Worm (Caenorhabditis elegans) whole organism, midembryonic: ENCODE results near the gene pes-8.

ENCODE experiments used
- T22C8.4 ChIP-seq: fragments of 200-800 bp; sonication (Bioruptor generic); IDR thresholded peaks from 2 replicates; pipeline ENCODE4 v1.3.6; 2022; ENCODE audit warnings: missing genetic modification characterization, missing compliant biosample characterization
- cog-1 ChIP-seq: sonication (generic microtip); optimal IDR thresholded peaks from 2 replicates; lab custom pipeline; 2016; ENCODE audit warnings: missing genetic modification characterization, missing compliant biosample characterization
- flt-1 ChIP-seq: fragments of 200-800 bp; sonication (Bioruptor generic); IDR thresholded peaks from 2 replicates; pipeline ENCODE4 v1.3.6; 2022; ENCODE audit warnings: missing genetic modification characterization, missing compliant biosample characterization
- klf-2 ChIP-seq: fragments of 200-800 bp; sonication (Bioruptor generic); conservative IDR thresholded peaks from 2 replicates; pipeline ENCODE4 v1.3.6; 2022; ENCODE audit warnings: missing genetic modification reagents, missing genetic modification characterization, missing compliant biosample characterization
- med-1 ChIP-seq: sonication (generic microtip); optimal IDR thresholded peaks from 2 replicates; lab custom pipeline; 2017; ENCODE audit warnings: missing genetic modification characterization, mild to moderate bottlenecking, missing compliant biosample characterization, antibody characterized with exemption, missing genetic modification reagents; ENCODE audit not compliant: insufficient read depth
- ref-1 ChIP-seq: fragments of 200-800 bp; sonication (Bioruptor generic); conservative IDR thresholded peaks from 2 replicates; pipeline ENCODE4 v1.3.6; 2022; ENCODE audit warnings: missing genetic modification reagents, missing genetic modification characterization, missing compliant biosample characterization
- tab-1 ChIP-seq: fragments of 200-800 bp; sonication (Bioruptor generic); IDR thresholded peaks from 2 replicates; pipeline ENCODE4 v1.3.6; 2022; ENCODE audit warnings: missing genetic modification characterization, missing compliant biosample characterization
- ztf-23 ChIP-seq: fragments of 200-800 bp; sonication (Bioruptor generic); IDR thresholded peaks from 2 replicates; pipeline ENCODE4 v1.3.6; 2022; ENCODE audit warnings: missing genetic modification reagents, missing genetic modification characterization, missing compliant biosample characterization
- ztf-29 ChIP-seq: fragments of 200-800 bp; sonication (Bioruptor generic); IDR thresholded peaks from 2 replicates; pipeline ENCODE4 v1.3.6; 2022; ENCODE audit warnings: missing genetic modification reagents, missing genetic modification characterization, missing compliant biosample characterization

The pes-8 gene

ce11 chrX:9278653-9279052, 27.1 kb downstream of the pes-8 start, which contains the start of gene B0416.4:
B0416.4 (plus strand) TSS chrX:9278953.
- TF ChIP-seq med-1 (GFP tag; lab: Kevin White, UChicago) (no peak), T22C8.4 (GFP tag; lab: Robert Waterston, UW) (no peak), klf-2 (GFP tag; lab: Robert Waterston, UW) (no peak), tab-1 (GFP tag; lab: Robert Waterston, UW) (no peak), ztf-23 (GFP tag; lab: Robert Waterston, UW) (no peak), flt-1 (GFP tag; lab: Robert Waterston, UW) (no peak), ref-1 (GFP tag; lab: Robert Waterston, UW) (no peak)

DNA sequence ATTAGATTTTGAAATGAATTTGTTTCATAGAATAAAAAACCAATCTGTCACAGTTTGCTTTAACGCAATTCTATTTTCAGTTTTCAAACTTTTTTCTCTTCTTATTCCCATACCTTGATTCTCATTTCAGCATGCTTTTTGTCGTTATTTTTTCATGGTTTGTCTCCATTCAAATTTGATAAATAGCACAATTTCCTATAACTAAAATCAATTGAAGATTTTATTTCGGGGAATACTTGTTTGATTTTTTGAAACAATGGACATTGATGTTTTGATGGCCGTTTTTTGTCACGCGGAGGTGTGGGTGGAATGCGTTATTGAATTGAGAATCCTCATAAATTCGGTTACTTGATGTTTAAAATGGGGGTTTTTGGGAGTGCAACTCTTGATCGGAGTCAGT, 31.4 kb downstream of the pes-8 start, which contains the start of gene B0416.11:
B0416.11 (minus strand) TSS at position 101 of the 400 bp plus-strand sequence.
- TF ChIP-seq ztf-29, result no peak
- no peak for TF ChIP-seq med-1 (GFP tag; lab: Kevin White, UChicago)

DNA sequence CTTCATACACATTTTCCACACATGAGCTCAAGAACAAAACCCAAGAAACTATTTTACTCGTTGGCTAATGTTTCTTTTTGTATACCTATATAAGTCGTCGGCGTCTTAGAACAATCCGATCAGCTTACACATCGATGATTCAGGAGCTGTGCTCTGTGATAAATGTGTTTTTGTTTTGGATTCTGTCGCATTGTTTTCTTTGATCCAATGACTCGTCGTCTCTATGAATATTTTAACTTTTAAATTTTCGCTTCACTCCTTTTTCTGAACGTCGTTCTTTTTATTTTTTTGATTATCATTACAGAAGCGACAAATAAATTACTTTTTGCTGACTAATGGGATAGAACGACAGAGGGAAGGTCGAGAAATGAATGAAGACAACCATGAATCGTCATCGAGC, 39.8 kb downstream of the pes-8 start, which contains the start of gene B0416.3:
B0416.3 (plus strand) TSS at position 301 of the 400 bp plus-strand sequence.
- TF ChIP-seq cog-1 (tag; lab: Kevin White, UChicago), result no peak
- TF ChIP-seq ref-1 (GFP tag; lab: Robert Waterston, UW), result no peak
- no peak for TF ChIP-seq flt-1 (GFP tag; lab: Robert Waterston, UW)
- no peak for TF ChIP-seq ztf-29
- TF ChIP-seq klf-2 (GFP tag; lab: Robert Waterston, UW), result no peak
- TF ChIP-seq ztf-23 (GFP tag; lab: Robert Waterston, UW), result no peak
- TF ChIP-seq med-1 (GFP tag; lab: Kevin White, UChicago), result no peak
- no peak for TF ChIP-seq tab-1 (GFP tag; lab: Robert Waterston, UW)
- no peak for TF ChIP-seq T22C8.4 (GFP tag; lab: Robert Waterston, UW)

DNA sequence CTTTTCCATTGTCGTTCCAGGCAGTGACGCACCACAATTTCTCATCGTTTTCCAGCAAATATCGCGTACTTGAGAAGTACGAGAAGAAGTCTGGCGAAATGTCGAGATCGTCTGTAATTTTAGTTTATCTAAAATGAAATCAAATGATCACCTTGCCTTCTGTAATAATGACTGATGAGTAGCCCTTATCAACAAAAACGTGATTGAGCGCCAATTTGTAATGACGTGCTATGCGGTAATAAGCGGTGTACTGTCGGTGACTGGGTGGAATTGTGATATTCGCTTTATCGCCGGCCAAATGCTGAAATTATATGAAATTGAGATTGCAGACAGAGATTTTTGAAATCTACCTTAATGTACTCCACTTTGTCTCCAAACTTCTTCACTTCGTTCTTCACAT, 43.9 kb downstream of the pes-8 start:
- TF ChIP-seq cog-1 (tag; lab: Kevin White, UChicago) (no peak), ztf-29 (no peak), tab-1 (GFP tag; lab: Robert Waterston, UW) (no peak), flt-1 (GFP tag; lab: Robert Waterston, UW) (no peak), klf-2 (GFP tag; lab: Robert Waterston, UW) (no peak), ref-1 (GFP tag; lab: Robert Waterston, UW) (no peak), ztf-23 (GFP tag; lab: Robert Waterston, UW) (no peak), med-1 (GFP tag; lab: Kevin White, UChicago) (no peak), T22C8.4 (GFP tag; lab: Robert Waterston, UW) (no peak)

DNA sequence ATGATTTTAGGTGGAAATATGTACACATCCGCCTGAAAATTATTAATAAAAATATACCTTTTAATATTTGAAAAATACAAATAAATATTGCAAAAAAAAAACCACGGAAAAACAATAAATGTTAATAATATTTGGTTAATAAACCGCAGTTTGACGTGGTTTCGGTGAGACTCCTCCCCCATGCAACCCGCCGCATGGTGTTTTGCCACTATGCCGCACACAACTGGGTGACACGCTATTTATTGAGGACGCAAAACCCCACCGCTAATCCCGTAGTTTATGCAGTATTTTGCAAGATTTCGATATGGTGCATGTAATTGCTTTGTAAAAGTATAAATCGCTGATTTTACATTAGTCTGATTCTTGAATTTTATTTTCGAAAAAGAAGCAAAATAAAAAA, 45.0 kb downstream of the pes-8 start, which contains the start of gene gly-13:
gly-13 (minus strand) TSS at position 32 of the 400 bp plus-strand sequence.
- TF ChIP-seq ztf-23 (GFP tag; lab: Robert Waterston, UW) (peak; percentile 86), flt-1 (GFP tag; lab: Robert Waterston, UW) (peak; percentile 87), tab-1 (GFP tag; lab: Robert Waterston, UW) (peak; percentile 82; the same call in 1 of the 2 replicates), T22C8.4 (GFP tag; lab: Robert Waterston, UW) (no peak; the same call in 1 of the 2 replicates), klf-2 (GFP tag; lab: Robert Waterston, UW) (peak; percentile 70; the same call in 1 of the 2 replicates), ztf-29 (no peak), med-1 (GFP tag; lab: Kevin White, UChicago) (peak; percentile 87), cog-1 (tag; lab: Kevin White, UChicago) (peak; percentile 72), ref-1 (GFP tag; lab: Robert Waterston, UW) (0 out of 2 replicates have a peak, but pooled peaks have one; percentile 36)

DNA sequence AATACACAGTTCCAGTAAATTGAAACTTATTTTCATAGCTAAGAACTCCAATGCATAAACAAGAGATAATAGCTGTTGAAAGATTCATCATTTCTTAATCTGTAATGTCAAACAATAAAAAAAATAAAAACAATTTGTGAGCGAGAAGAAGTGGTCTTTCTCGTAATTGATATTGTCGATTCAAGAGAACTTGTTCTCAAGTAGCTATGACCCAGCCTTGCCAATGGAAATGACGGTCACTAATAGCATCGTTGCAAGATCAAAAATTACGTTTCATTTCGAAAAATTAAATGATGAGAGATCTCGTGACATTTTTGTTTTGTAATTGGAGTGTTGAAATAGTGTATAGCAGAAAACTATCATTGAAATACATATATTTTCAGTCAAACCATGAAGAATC, 46.2 kb downstream of the pes-8 start, which contains the start of gene B0416.7:
B0416.7 (minus strand) TSS at position 101 of the 400 bp plus-strand sequence.
- TF ChIP-seq ref-1 (GFP tag; lab: Robert Waterston, UW) (no peak), T22C8.4 (GFP tag; lab: Robert Waterston, UW) (no peak), cog-1 (tag; lab: Kevin White, UChicago) (no peak), med-1 (GFP tag; lab: Kevin White, UChicago) (no peak)

- no peak for TF ChIP-seq flt-1 (GFP tag; lab: Robert Waterston, UW)
- TF ChIP-seq cog-1 (tag; lab: Kevin White, UChicago), result no peak
- TF ChIP-seq ref-1 (GFP tag; lab: Robert Waterston, UW), result no peak
- TF ChIP-seq ztf-23 (GFP tag; lab: Robert Waterston, UW), result no peak
- TF ChIP-seq klf-2 (GFP tag; lab: Robert Waterston, UW), result no peak
- no peak for TF ChIP-seq med-1 (GFP tag; lab: Kevin White, UChicago)
- no peak for TF ChIP-seq T22C8.4 (GFP tag; lab: Robert Waterston, UW)
- TF ChIP-seq ztf-29, result no peak
- TF ChIP-seq tab-1 (GFP tag; lab: Robert Waterston, UW), result no peak
Measured at ce11 chrX:9298846-9299245, 47.3 kb downstream of the pes-8 start, which contains the start of gene B0416.2. B0416.2 (plus strand) TSS chrX:9299146.

DNA sequence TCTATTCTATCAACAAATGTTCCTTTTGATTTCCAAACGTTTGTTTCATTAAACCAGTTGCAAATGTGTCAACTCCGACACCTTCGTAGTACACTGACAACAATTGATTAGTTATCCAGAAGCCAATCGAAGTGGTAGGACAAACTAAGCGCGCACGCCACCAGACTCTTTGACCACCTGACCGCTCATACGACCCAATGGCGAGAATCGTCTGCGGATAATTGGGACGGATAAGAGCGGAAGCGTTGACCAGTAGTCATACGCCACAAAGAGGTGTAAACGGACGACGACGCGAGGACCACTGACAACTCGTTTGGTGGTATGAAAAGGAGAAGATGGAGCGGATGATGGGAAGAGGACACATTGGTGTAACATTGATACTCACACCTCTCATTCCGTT, 48.8 kb downstream of the pes-8 start:
- TF ChIP-seq flt-1 (GFP tag; lab: Robert Waterston, UW), result no peak
- TF ChIP-seq tab-1 (GFP tag; lab: Robert Waterston, UW), result no peak
- TF ChIP-seq T22C8.4 (GFP tag; lab: Robert Waterston, UW), result no peak
- TF ChIP-seq klf-2 (GFP tag; lab: Robert Waterston, UW), result no peak
- no peak for TF ChIP-seq ref-1 (GFP tag; lab: Robert Waterston, UW)
- TF ChIP-seq ztf-29, result no peak
- no peak for TF ChIP-seq med-1 (GFP tag; lab: Kevin White, UChicago)
- no peak for TF ChIP-seq ztf-23 (GFP tag; lab: Robert Waterston, UW)
- no peak for TF ChIP-seq cog-1 (tag; lab: Kevin White, UChicago)

DNA sequence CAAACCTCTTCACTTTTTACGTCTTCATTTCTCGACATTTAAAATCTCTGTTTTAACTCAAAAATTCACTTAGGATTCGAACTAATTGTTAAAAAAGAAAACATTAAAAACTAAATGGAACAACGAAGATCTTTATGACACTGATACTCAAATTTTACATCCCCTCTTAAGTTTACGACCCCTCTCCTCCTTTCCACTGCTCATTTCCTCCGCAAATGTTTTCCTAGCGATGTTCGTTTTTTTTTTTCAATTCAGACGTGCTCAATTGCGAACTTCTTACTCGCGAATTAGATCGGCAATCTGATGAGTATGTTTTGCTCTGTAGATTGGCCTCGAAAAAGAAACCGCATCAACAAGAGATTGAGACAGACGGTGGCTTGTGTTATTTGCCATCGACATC, 51.2 kb downstream of the pes-8 start:
- TF ChIP-seq ztf-23 (GFP tag; lab: Robert Waterston, UW), result no peak
- TF ChIP-seq cog-1 (tag; lab: Kevin White, UChicago), result no peak
- TF ChIP-seq T22C8.4 (GFP tag; lab: Robert Waterston, UW), result no peak
- TF ChIP-seq flt-1 (GFP tag; lab: Robert Waterston, UW), result no peak
- TF ChIP-seq ref-1 (GFP tag; lab: Robert Waterston, UW), result no peak
- no peak for TF ChIP-seq klf-2 (GFP tag; lab: Robert Waterston, UW)
- no peak for TF ChIP-seq tab-1 (GFP tag; lab: Robert Waterston, UW)
- no peak for TF ChIP-seq med-1 (GFP tag; lab: Kevin White, UChicago)
- TF ChIP-seq ztf-29, result no peak
